Worm (Caenorhabditis elegans) whole organism, young adult: Measurements from ENCODE around the gene C16C8.27.

Source experiments
- B0019.2 ChIP-seq: fragments of 200-800 bp; sonication (Bioruptor generic); conservative IDR thresholded peaks from 2 replicates; pipeline ENCODE4 v1.3.6; 2022; ENCODE audit warnings: missing genetic modification reagents, missing genetic modification characterization, missing compliant biosample characterization
- C06A6.2 ChIP-seq: fragments of 200-800 bp; sonication (Bioruptor generic); conservative IDR thresholded peaks from 2 replicates; pipeline ENCODE4 v1.3.6; 2022; ENCODE audit warnings: missing genetic modification characterization, missing compliant biosample characterization
- C17E4.6 ChIP-seq: fragments of 200-800 bp; sonication (Bioruptor generic); IDR thresholded peaks from 2 replicates; pipeline ENCODE4 v1.3.6; 2022; ENCODE audit warnings: missing genetic modification reagents, missing genetic modification characterization, missing compliant biosample characterization
- F10E7.11 ChIP-seq: sonication (generic microtip); optimal IDR thresholded peaks from 2 replicates; lab custom pipeline; 2017; ENCODE audit warnings: mild to moderate bottlenecking, missing genetic modification characterization, moderate library complexity, missing compliant biosample characterization
- F22D6.2 ChIP-seq: sonication (generic microtip); optimal IDR thresholded peaks from 2 replicates; lab custom pipeline; 2016; ENCODE audit warnings: mild to moderate bottlenecking, missing genetic modification characterization, missing compliant biosample characterization
- F33H1.4 ChIP-seq: fragments of 200-800 bp; sonication (Bioruptor generic); IDR thresholded peaks from 2 replicates; pipeline ENCODE4 v1.3.6; 2022; ENCODE audit warnings: missing genetic modification reagents, missing genetic modification characterization, missing compliant biosample characterization
- F52B5.7 ChIP-seq: sonication (generic microtip); optimal IDR thresholded peaks from 2 replicates; lab custom pipeline; 2016; ENCODE audit warnings: mild to moderate bottlenecking, missing genetic modification characterization, missing compliant biosample characterization
- K12H6.12 ChIP-seq: fragments of 200-800 bp; sonication (Bioruptor generic); optimal IDR thresholded peaks from 2 replicates; lab custom pipeline; 2018; ENCODE audit warnings: mild to moderate bottlenecking, missing genetic modification characterization, missing compliant biosample characterization
- Y67H2A.10 ChIP-seq: fragments of 200-800 bp; sonication (Bioruptor generic); conservative IDR thresholded peaks from 2 replicates; pipeline ENCODE4 v1.3.6; 2022; ENCODE audit warnings: missing genetic modification reagents, missing genetic modification characterization, missing compliant biosample characterization
- aptf-2 ChIP-seq: fragments of 200-800 bp; sonication (Bioruptor generic); conservative IDR thresholded peaks from 2 replicates; pipeline ENCODE4 v1.3.6; 2022; ENCODE audit warnings: missing genetic modification reagents, missing genetic modification characterization, missing compliant biosample characterization
- aptf-3 ChIP-seq: fragments of 200-800 bp; sonication (Bioruptor generic); IDR thresholded peaks from 2 replicates; pipeline ENCODE4 v1.3.6; 2022; ENCODE audit warnings: missing genetic modification characterization, missing compliant biosample characterization
- atf-7 ChIP-seq: sonication (generic microtip); optimal IDR thresholded peaks from 2 replicates; lab custom pipeline; 2017; ENCODE audit warnings: mild to moderate bottlenecking, missing genetic modification characterization, missing compliant biosample characterization
- attf-3 ChIP-seq: fragments of 200-800 bp; sonication (Bioruptor generic); conservative IDR thresholded peaks from 2 replicates; pipeline ENCODE4 v1.3.6; 2022; ENCODE audit warnings: missing genetic modification reagents, missing genetic modification characterization, missing compliant biosample characterization
- ccch-3 ChIP-seq: fragments of 200-800 bp; sonication (Bioruptor generic); optimal IDR thresholded peaks from 2 replicates; lab custom pipeline; 2018; ENCODE audit warnings: mild to moderate bottlenecking, missing genetic modification characterization, missing compliant biosample characterization
- ceh-100 ChIP-seq: fragments of 200-800 bp; sonication (Bioruptor generic); IDR thresholded peaks from 2 replicates; pipeline ENCODE4 v1.3.6; 2022; ENCODE audit warnings: missing genetic modification reagents, missing genetic modification characterization, missing compliant biosample characterization
- ceh-27 ChIP-seq: fragments of 200-800 bp; sonication (Bioruptor generic); optimal IDR thresholded peaks from 2 replicates; lab custom pipeline; 2018; ENCODE audit warnings: mild to moderate bottlenecking, missing genetic modification characterization, moderate library complexity, missing compliant biosample characterization
- ceh-58 ChIP-seq: fragments of 200-800 bp; sonication (Bioruptor generic); IDR thresholded peaks from 2 replicates; pipeline ENCODE4 v1.3.6; 2022; ENCODE audit warnings: missing genetic modification characterization, missing compliant biosample characterization
- ceh-79 ChIP-seq: sonication (generic microtip); optimal IDR thresholded peaks from 2 replicates; lab custom pipeline; 2017; ENCODE audit warnings: mild to moderate bottlenecking, missing genetic modification characterization, missing compliant biosample characterization
- ceh-91 ChIP-seq: fragments of 200-800 bp; sonication (Bioruptor generic); IDR thresholded peaks from 2 replicates; pipeline ENCODE4 v1.3.6; 2022; ENCODE audit warnings: missing genetic modification reagents, missing genetic modification characterization, missing compliant biosample characterization
- die-1 ChIP-seq: sonication (generic microtip); optimal IDR thresholded peaks from 2 replicates; lab custom pipeline; 2016; ENCODE audit warnings: missing genotype, mild to moderate bottlenecking, missing genetic modification characterization, missing compliant biosample characterization
- efl-1 ChIP-seq: fragments of 150-350 bp; optimal IDR thresholded peaks from 2 replicates; lab custom pipeline; 2014; ENCODE audit warnings: missing biosample characterization, missing genetic modification reagents, missing genetic modification characterization
- egrh-3 ChIP-seq: fragments of 200-800 bp; sonication (Bioruptor generic); IDR thresholded peaks from 2 replicates; pipeline ENCODE4 v1.3.6; 2022; ENCODE audit warnings: missing genetic modification reagents, missing genetic modification characterization, missing compliant biosample characterization
- ets-4 ChIP-seq: fragments of 200-800 bp; sonication (Bioruptor generic); optimal IDR thresholded peaks from 2 replicates; lab custom pipeline; 2018; ENCODE audit warnings: mild to moderate bottlenecking, missing genetic modification characterization, missing compliant biosample characterization
- hlh-12 ChIP-seq: sonication (generic microtip); optimal IDR thresholded peaks from 2 replicates; lab custom pipeline; 2016; ENCODE audit warnings: missing genetic modification characterization, missing compliant biosample characterization
- lin-35 ChIP-seq, 3 experiments: fragments of 150-350 bp in 2 of 3; sonication (generic microtip) in 1 of 3; optimal IDR thresholded peaks; 2 replicates each; lab custom pipeline; 2014 to 2018; ENCODE audit warnings: missing biosample characterization in 3 of 3, missing genetic modification characterization in 3 of 3, missing genetic modification reagents in 3 of 3
- lin-54 ChIP-seq: fragments of 200-800 bp; sonication (Bioruptor generic); optimal IDR thresholded peaks from 2 replicates; lab custom pipeline; 2018; ENCODE audit warnings: mild to moderate bottlenecking, missing genetic modification characterization, missing compliant biosample characterization
- lsy-27 ChIP-seq: sonication (generic microtip); optimal IDR thresholded peaks from 2 replicates; lab custom pipeline; 2017; ENCODE audit warnings: missing genetic modification characterization, mild to moderate bottlenecking, missing compliant biosample characterization, antibody characterized with exemption, missing genotype, borderline replicate concordance; ENCODE audit not compliant: insufficient read depth
- madf-8 ChIP-seq: fragments of 200-800 bp; sonication (Bioruptor generic); conservative IDR thresholded peaks from 2 replicates; pipeline ENCODE4 v1.3.6; 2022; ENCODE audit warnings: missing genetic modification reagents, missing genetic modification characterization, missing compliant biosample characterization
- mcd-1 ChIP-seq: fragments of 200-800 bp; sonication (Bioruptor generic); IDR thresholded peaks from 2 replicates; pipeline ENCODE4 v1.3.6; 2022; ENCODE audit warnings: missing genetic modification reagents, missing genetic modification characterization, missing compliant biosample characterization
- mel-28 ChIP-seq: sonication (generic microtip); optimal IDR thresholded peaks from 2 replicates; lab custom pipeline; 2016; ENCODE audit warnings: borderline replicate concordance, mild to moderate bottlenecking, missing genetic modification characterization, missing compliant biosample characterization
- mxl-1 ChIP-seq: sonication (generic microtip); optimal IDR thresholded peaks from 2 replicates; lab custom pipeline; 2016; ENCODE audit warnings: missing genetic modification characterization, missing compliant biosample characterization
- nfya-1 ChIP-seq: sonication (generic microtip); optimal IDR thresholded peaks from 2 replicates; lab custom pipeline; 2017; ENCODE audit warnings: antibody characterized with exemption, missing compliant biosample characterization, missing genetic modification characterization, borderline replicate concordance; ENCODE audit not compliant: insufficient read depth
- nhr-27 ChIP-seq: fragments of 200-800 bp; sonication (Bioruptor generic); optimal IDR thresholded peaks from 2 replicates; lab custom pipeline; 2018; ENCODE audit warnings: mild to moderate bottlenecking, missing genetic modification characterization, moderate library complexity, missing compliant biosample characterization
- pbrm-1 ChIP-seq: fragments of 200-800 bp; sonication (Bioruptor generic); IDR thresholded peaks from 2 replicates; pipeline ENCODE4 v1.3.6; 2022; ENCODE audit warnings: missing genetic modification reagents, missing genetic modification characterization, missing compliant biosample characterization
- sea-2 ChIP-seq: fragments of 200-800 bp; sonication (Bioruptor generic); IDR thresholded peaks from 2 replicates; pipeline ENCODE4 v1.3.6; 2022; ENCODE audit warnings: missing genetic modification characterization, missing compliant biosample characterization
- snpc-1.1 ChIP-seq: sonication (generic microtip); optimal IDR thresholded peaks from 2 replicates; lab custom pipeline; 2017; ENCODE audit warnings: missing genetic modification characterization, mild to moderate bottlenecking, missing compliant biosample characterization, antibody characterized with exemption, moderate library complexity, missing genotype, missing genetic modification reagents; ENCODE audit not compliant: insufficient read depth
- somi-1 ChIP-seq: fragments of 200-800 bp; sonication (Bioruptor generic); optimal IDR thresholded peaks from 2 replicates; lab custom pipeline; 2018; ENCODE audit warnings: mild to moderate bottlenecking, missing genetic modification characterization, missing compliant biosample characterization
- sptf-2 ChIP-seq: fragments of 200-800 bp; sonication (Bioruptor generic); optimal IDR thresholded peaks from 2 replicates; lab custom pipeline; 2018; ENCODE audit warnings: mild to moderate bottlenecking, missing genetic modification characterization, missing compliant biosample characterization
- tbp1 ChIP-seq: fragments of 200-800 bp; sonication (Bioruptor generic); optimal IDR thresholded peaks from 2 replicates; lab custom pipeline; 2018; ENCODE audit warnings: mild to moderate bottlenecking, missing genetic modification characterization, missing compliant biosample characterization
- tbx-9 ChIP-seq: sonication (generic microtip); optimal IDR thresholded peaks from 2 replicates; lab custom pipeline; 2016; ENCODE audit warnings: borderline replicate concordance, missing genetic modification characterization, inconsistent platforms, missing compliant biosample characterization
- tlf-1 ChIP-seq: fragments of 200-800 bp; sonication (Bioruptor generic); optimal IDR thresholded peaks from 2 replicates; lab custom pipeline; 2018; ENCODE audit warnings: mild to moderate bottlenecking, missing genetic modification characterization, missing compliant biosample characterization
- zfh-2 ChIP-seq: fragments of 200-800 bp; sonication (Bioruptor generic); conservative IDR thresholded peaks from 2 replicates; pipeline ENCODE4 v1.3.6; 2022; ENCODE audit warnings: missing genetic modification reagents, missing genetic modification characterization, missing compliant biosample characterization
- zim-3 ChIP-seq: sonication (generic microtip); optimal IDR thresholded peaks from 2 replicates; lab custom pipeline; 2017; ENCODE audit warnings: mild to moderate bottlenecking, missing genetic modification characterization, moderate library complexity, missing compliant biosample characterization
- ztf-22 ChIP-seq: fragments of 200-800 bp; sonication (Bioruptor generic); optimal IDR thresholded peaks from 2 replicates; lab custom pipeline; 2018; ENCODE audit warnings: mild to moderate bottlenecking, missing genetic modification characterization, moderate library complexity, missing compliant biosample characterization
- ztf-28 ChIP-seq: fragments of 200-800 bp; sonication (Bioruptor generic); IDR thresholded peaks from 2 replicates; pipeline ENCODE4 v1.3.6; 2022; ENCODE audit warnings: missing genetic modification reagents, missing genetic modification characterization, missing compliant biosample characterization

The C16C8.27 gene

ce11 chrII:3441377-3441776 lies at the start of gene C16C8.27:
Gene C16C8.27 (plus strand): TSS chrII:3441677.
- TF ChIP-seq B0019.2: no peak
- no peak for TF ChIP-seq F52B5.7 (tag; lab: Kevin White, UChicago)
- no peak for TF ChIP-seq ceh-58 (GFP tag; lab: Robert Waterston, UW)
- TF ChIP-seq ceh-100 (GFP tag; lab: Robert Waterston, UW): no peak
- no peak for TF ChIP-seq zfh-2 (GFP tag; lab: Robert Waterston, UW)
- no peak for TF ChIP-seq attf-3
- TF ChIP-seq ceh-27 (GFP tag; lab: Kevin White, UChicago): no peak
- TF ChIP-seq sptf-2: no peak
- no peak for TF ChIP-seq egrh-3 (GFP tag; lab: Robert Waterston, UW)
- TF ChIP-seq sea-2 (GFP tag; lab: Robert Waterston, UW): no peak
- no peak for TF ChIP-seq efl-1
- TF ChIP-seq die-1: no peak
- no peak for TF ChIP-seq madf-8 (GFP tag; lab: Robert Waterston, UW)
- no peak for TF ChIP-seq ceh-79 (tag; lab: Kevin White, UChicago)
- TF ChIP-seq C06A6.2 (GFP tag; lab: Robert Waterston, UW): no peak
- TF ChIP-seq mxl-1 (tag; lab: Kevin White, UChicago): no peak
- no peak for TF ChIP-seq nhr-27 (tag; lab: Kevin White, UChicago)
- no peak for TF ChIP-seq ets-4 (GFP tag; lab: Kevin White, UChicago)
- TF ChIP-seq hlh-12 (tag; lab: Kevin White, UChicago): no peak
- no peak for TF ChIP-seq Y67H2A.10 (GFP tag; lab: Robert Waterston, UW)

- TF ChIP-seq aptf-2 (no peak), mcd-1 (GFP tag; lab: Robert Waterston, UW) (no peak), F22D6.2 (no peak), F33H1.4 (no peak), mel-28 (tag; lab: Kevin White, UChicago) (no peak), tbx-9 (tag; lab: Kevin White, UChicago) (no peak), ceh-91 (GFP tag; lab: Robert Waterston, UW) (no peak)
These were observed 46.0 kb upstream of the C16C8.27 start, which contains the start of gene nep-20 for ce11 chrII:3395484-3395883. Gene nep-20 (minus strand): TSS chrII:3395584.

- no peak for TF ChIP-seq ccch-3 (GFP tag; lab: Kevin White, UChicago)
- no peak for TF ChIP-seq pbrm-1 (GFP tag; lab: Robert Waterston, UW)
- TF ChIP-seq ceh-58 (GFP tag; lab: Robert Waterston, UW): no peak
- no peak for TF ChIP-seq aptf-3
- no peak for TF ChIP-seq ceh-91 (GFP tag; lab: Robert Waterston, UW)
- TF ChIP-seq lin-54 (GFP tag; lab: Kevin White, UChicago): no peak
- no peak for TF ChIP-seq ztf-28 (GFP tag; lab: Robert Waterston, UW)
- no peak for TF ChIP-seq attf-3
- no peak for TF ChIP-seq atf-7
- no peak for TF ChIP-seq egrh-3 (GFP tag; lab: Robert Waterston, UW)
- TF ChIP-seq F10E7.11 (tag; lab: Kevin White, UChicago): no peak
- TF ChIP-seq, all 124 proteins: peak for 0
These were observed 42.3 kb upstream of the C16C8.27 start, which contains the start of gene nep-9 for ce11 chrII:3399212-3399611. Gene nep-9 (minus strand): TSS chrII:3399312.

ce11 chrII:3402854-3403253 lies 38.6 kb upstream of the C16C8.27 start, which contains the start of gene nep-10:
Gene nep-10 (minus strand): TSS chrII:3402954.
- no peak for TF ChIP-seq tlf-1 (GFP tag; lab: Kevin White, UChicago)
- no peak for TF ChIP-seq ztf-22 (GFP tag; lab: Kevin White, UChicago)
- no peak for TF ChIP-seq snpc-1.1
- TF ChIP-seq tbp1: no peak
- no peak for TF ChIP-seq nfya-1
- TF ChIP-seq C17E4.6: no peak
- no peak for TF ChIP-seq nhr-27 (tag; lab: Kevin White, UChicago)
- no peak for TF ChIP-seq K12H6.12 (tag; lab: Kevin White, UChicago)
- no peak for TF ChIP-seq zim-3
- no peak for TF ChIP-seq ceh-79 (tag; lab: Kevin White, UChicago)
- TF ChIP-seq lin-35 (GFP tag; optimal IDR thresholded peaks at IDR 0.05; lab: Kevin White, UChicago): no peak
- no peak for TF ChIP-seq lsy-27 (tag; lab: Kevin White, UChicago)
- TF ChIP-seq somi-1 (GFP tag; lab: Kevin White, UChicago): no peak
- no peak for TF ChIP-seq zfh-2 (GFP tag; lab: Robert Waterston, UW)
- no peak for TF ChIP-seq aptf-3
